Fruit fly (Drosophila melanogaster) whole organism, embryonic: ENCODE measurements around the gene eya.

Source experiments
- Adf1 ChIP-seq: fragments of 200-800 bp; sonication (Bioruptor generic); IDR thresholded peaks from 2 replicates; pipeline ENCODE4 v1.3.6; 2022; ENCODE audit warnings: missing biosample characterization, missing genetic modification characterization
- B-H1 ChIP-seq: fragments of 200-800 bp; sonication (Bioruptor generic); IDR thresholded peaks from 3 replicates; pipeline ENCODE4 v1.3.6; 2022; ENCODE audit warnings: missing biosample characterization, missing genetic modification characterization
- B-H2 ChIP-seq: fragments of 200-800 bp; sonication (Bioruptor generic); optimal IDR thresholded peaks from 2 replicates; lab custom pipeline; 2018; ENCODE audit warnings: missing biosample characterization, mild to moderate bottlenecking, missing genetic modification characterization
- C15 ChIP-seq: fragments of 200-800 bp; sonication (Bioruptor generic); IDR thresholded peaks from 3 replicates; pipeline ENCODE4 v1.3.6; 2022; ENCODE audit warnings: missing biosample characterization, missing genetic modification characterization
- CG10654 ChIP-seq: fragments of 200-800 bp; sonication (Bioruptor generic); optimal IDR thresholded peaks from 2 replicates; lab custom pipeline; 2016; ENCODE audit warnings: missing biosample characterization, missing genetic modification characterization
- CG11398 ChIP-seq: fragments of 200-800 bp; sonication (Bioruptor generic); optimal IDR thresholded peaks from 2 replicates; lab custom pipeline; 2016; ENCODE audit warnings: missing biosample characterization, missing genetic modification characterization
- CG12219 ChIP-seq: fragments of 200-800 bp; sonication (Bioruptor generic); optimal IDR thresholded peaks from 3 replicates; lab custom pipeline; 2018; ENCODE audit warnings: missing biosample characterization, mild to moderate bottlenecking, missing genetic modification characterization
- CG12299 ChIP-seq: fragments of 200-800 bp; sonication (Bioruptor generic); optimal IDR thresholded peaks from 2 replicates; lab custom pipeline; 2018; ENCODE audit warnings: missing biosample characterization, mild to moderate bottlenecking, missing genetic modification characterization
- CG12942 ChIP-seq: fragments of 200-800 bp; sonication (Bioruptor generic); optimal IDR thresholded peaks from 3 replicates; lab custom pipeline; 2016; ENCODE audit warnings: missing biosample characterization, missing genetic modification characterization
- CG15601 ChIP-seq: fragments of 200-800 bp; sonication (Bioruptor generic); optimal IDR thresholded peaks from 3 replicates; lab custom pipeline; 2019; ENCODE audit warnings: missing biosample characterization, mild to moderate bottlenecking, missing genetic modification characterization, moderate library complexity
- CG15696 ChIP-seq: fragments of 200-800 bp; sonication (Bioruptor generic); optimal IDR thresholded peaks from 2 replicates; lab custom pipeline; 2019; ENCODE audit warnings: missing biosample characterization, mild to moderate bottlenecking, missing genetic modification characterization, moderate library complexity
- CG1792 ChIP-seq: fragments of 200-800 bp; sonication (Bioruptor generic); optimal IDR thresholded peaks from 2 replicates; lab custom pipeline; 2016; ENCODE audit warnings: missing biosample characterization, missing genetic modification characterization
- CG18476 ChIP-seq: fragments of 200-800 bp; sonication (Bioruptor generic); optimal IDR thresholded peaks from 2 replicates; lab custom pipeline; 2016; ENCODE audit warnings: missing biosample characterization, mild to moderate bottlenecking, missing genetic modification characterization
- CG18599 ChIP-seq: fragments of 200-800 bp; sonication (Bioruptor generic); optimal IDR thresholded peaks from 3 replicates; lab custom pipeline; 2017; ENCODE audit warnings: missing biosample characterization, missing genetic modification characterization, mild to moderate bottlenecking, moderate library complexity, missing genetic modification reagents
- CG31365 ChIP-seq: fragments of 200-800 bp; sonication (Bioruptor generic); optimal IDR thresholded peaks from 2 replicates; lab custom pipeline; 2018; ENCODE audit warnings: missing biosample characterization, mild to moderate bottlenecking, missing genetic modification characterization
- CG3281 ChIP-seq: fragments of 200-800 bp; sonication (Bioruptor generic); optimal IDR thresholded peaks from 3 replicates; lab custom pipeline; 2017; ENCODE audit warnings: missing biosample characterization, mild to moderate bottlenecking, missing genetic modification characterization
- CG34224 ChIP-seq: fragments of 200-800 bp; sonication (Bioruptor generic); IDR thresholded peaks from 3 replicates; pipeline ENCODE4 v1.3.6; 2022; ENCODE audit warnings: missing biosample characterization, missing genetic modification characterization; ENCODE audit not compliant: partially characterized antibody
- CG4820 ChIP-seq: fragments of 200-800 bp; sonication (Bioruptor generic); optimal IDR thresholded peaks from 3 replicates; lab custom pipeline; 2016; ENCODE audit warnings: missing biosample characterization, missing genetic modification characterization
- CG4854 ChIP-seq: fragments of 200-800 bp; sonication (Bioruptor generic); optimal IDR thresholded peaks from 2 replicates; lab custom pipeline; 2016; ENCODE audit warnings: missing biosample characterization, missing genetic modification characterization, inconsistent platforms
- CG7928 ChIP-seq: fragments of 200-800 bp; sonication (Bioruptor generic); optimal IDR thresholded peaks from 2 replicates; lab custom pipeline; 2017; ENCODE audit warnings: missing biosample characterization, mild to moderate bottlenecking, missing genetic modification characterization
- CG8290 ChIP-seq, 3 experiments: fragments of 200-800 bp; sonication (Bioruptor generic); optimal IDR thresholded peaks; 2 replicates each; lab custom pipeline; 2016 to 2019; ENCODE audit warnings: missing biosample characterization in 3 of 3, missing genetic modification characterization in 3 of 3, mild to moderate bottlenecking in 2 of 3, moderate library complexity in 1 of 3
- CG9727 ChIP-seq: fragments of 200-800 bp; sonication (Bioruptor generic); optimal IDR thresholded peaks from 3 replicates; lab custom pipeline; 2017; ENCODE audit warnings: missing biosample characterization, mild to moderate bottlenecking, missing genetic modification characterization
- CkIIα-i1 ChIP-seq: fragments of 200-800 bp; sonication (Bioruptor generic); IDR thresholded peaks from 2 replicates; pipeline ENCODE4 v1.3.6; 2022; ENCODE audit warnings: missing biosample characterization, missing genetic modification characterization
- CrebB ChIP-seq: fragments of 200-800 bp; sonication (Bioruptor generic); optimal IDR thresholded peaks from 3 replicates; lab custom pipeline; 2018; ENCODE audit warnings: missing biosample characterization, mild to moderate bottlenecking, missing genetic modification characterization
- Dll ChIP-seq: fragments of 200-800 bp; sonication (Bioruptor generic); IDR thresholded peaks from 4 replicates; pipeline ENCODE4 v1.3.6; 2022; ENCODE audit warnings: missing biosample characterization, missing genetic modification characterization; ENCODE audit not compliant: partially characterized antibody
- Fer1 ChIP-seq: fragments of 200-800 bp; sonication (Bioruptor generic); optimal IDR thresholded peaks from 2 replicates; lab custom pipeline; 2017; ENCODE audit warnings: missing biosample characterization, mild to moderate bottlenecking, missing genetic modification characterization
- Gsc ChIP-seq: fragments of 200-800 bp; sonication (Bioruptor generic); IDR thresholded peaks from 2 replicates; pipeline ENCODE4 v1.3.6; 2022; ENCODE audit warnings: missing biosample characterization, missing genetic modification characterization
- HLH54F ChIP-seq: fragments of 200-800 bp; sonication (Bioruptor generic); optimal IDR thresholded peaks from 3 replicates; lab custom pipeline; 2016; ENCODE audit warnings: missing biosample characterization, missing genetic modification characterization
- Hand ChIP-seq: fragments of 200-800 bp; sonication (Bioruptor generic); optimal IDR thresholded peaks from 2 replicates; lab custom pipeline; 2017; ENCODE audit warnings: mild to moderate bottlenecking, missing biosample characterization, missing genetic modification reagents, missing genetic modification characterization
- Jarid2 ChIP-seq: fragments of 200-800 bp; sonication (Bioruptor generic); optimal IDR thresholded peaks from 3 replicates; lab custom pipeline; 2017; ENCODE audit warnings: mild to moderate bottlenecking, missing biosample characterization, missing genetic modification reagents, missing genetic modification characterization
- NC2β ChIP-seq: fragments of 200-800 bp; sonication (Bioruptor generic); optimal IDR thresholded peaks from 2 replicates; lab custom pipeline; 2016; ENCODE audit warnings: missing biosample characterization, missing genetic modification characterization
- NK7.1 ChIP-seq: fragments of 200-800 bp; sonication (Bioruptor generic); optimal IDR thresholded peaks from 3 replicates; lab custom pipeline; 2016; ENCODE audit warnings: missing biosample characterization, missing genetic modification characterization
- Tbp ChIP-seq: fragments of >200 bp; optimal IDR thresholded peaks from 2 replicates; lab custom pipeline; 2018; ENCODE audit warnings: missing biosample characterization, missing genetic modification characterization
- abd-A ChIP-seq: fragments of 200-800 bp; sonication (Bioruptor generic); optimal IDR thresholded peaks from 3 replicates; lab custom pipeline; 2019; ENCODE audit warnings: missing biosample characterization, mild to moderate bottlenecking, missing genetic modification characterization, moderate library complexity
- amos ChIP-seq: fragments of 200-800 bp; sonication (Bioruptor generic); IDR thresholded peaks from 2 replicates; pipeline ENCODE4 v1.3.6; 2022; ENCODE audit warnings: missing biosample characterization, missing genetic modification characterization; ENCODE audit not compliant: partially characterized antibody
- corto ChIP-seq: fragments of 200-800 bp; sonication (Bioruptor generic); optimal IDR thresholded peaks from 2 replicates; lab custom pipeline; 2016; ENCODE audit warnings: missing biosample characterization, mild to moderate bottlenecking, missing genetic modification characterization, moderate library complexity
- croc ChIP-seq: fragments of 200-800 bp; sonication (Bioruptor generic); conservative IDR thresholded peaks from 3 replicates; pipeline ENCODE4 v1.3.6; 2022; ENCODE audit warnings: missing biosample characterization, missing genetic modification characterization
- hkb ChIP-seq, 2 experiments: fragments of 200-800 bp in 1 of 2; fragments of >200 bp in 1 of 2; sonication (Bioruptor generic) in 1 of 2; IDR thresholded peaks in 1 of 2; optimal IDR thresholded peaks in 1 of 2; 2 replicates each; pipeline versions ENCODE4 v1.3.6 to Lab custom; 2017 to 2022; ENCODE audit warnings: missing biosample characterization in 1 of 2, missing genetic modification characterization in 1 of 2
- jumu ChIP-seq: fragments of 200-800 bp; sonication (Bioruptor generic); optimal IDR thresholded peaks from 3 replicates; lab custom pipeline; 2016; ENCODE audit warnings: missing biosample characterization, missing genetic modification characterization
- lmd ChIP-seq: fragments of 200-800 bp; sonication (Bioruptor generic); IDR thresholded peaks from 2 replicates; pipeline ENCODE4 v1.3.6; 2022; ENCODE audit warnings: missing biosample characterization, missing genetic modification characterization
- nom ChIP-seq: fragments of 200-800 bp; sonication (Bioruptor generic); optimal IDR thresholded peaks from 2 replicates; lab custom pipeline; 2017; ENCODE audit warnings: missing biosample characterization, missing genetic modification characterization, mild to moderate bottlenecking, moderate library complexity, missing genetic modification reagents
- pan ChIP-seq, 4 experiments: fragments of >200 bp in 3 of 4; fragments of 200-800 bp in 1 of 4; sonication (Bioruptor generic) in 1 of 4; optimal IDR thresholded peaks in 3 of 4; IDR thresholded peaks in 1 of 4; 2 replicates each; pipeline versions ENCODE4 v1.3.6 to Lab custom; 2017 to 2022; ENCODE audit warnings: missing biosample characterization in 2 of 4, missing genetic modification characterization in 2 of 4, mixed read lengths in 1 of 4
- repo ChIP-seq: fragments of 200-800 bp; sonication (Bioruptor generic); optimal IDR thresholded peaks from 2 replicates; lab custom pipeline; 2016; ENCODE audit warnings: missing biosample characterization, missing genetic modification characterization
- sisA ChIP-seq: fragments of 200-800 bp; sonication (Bioruptor generic); IDR thresholded peaks from 2 replicates; pipeline ENCODE4 v1.3.6; 2022; ENCODE audit warnings: missing biosample characterization, missing genetic modification characterization
- slp2 ChIP-seq: fragments of 200-800 bp; sonication (Bioruptor generic); optimal IDR thresholded peaks from 2 replicates; lab custom pipeline; 2016; ENCODE audit warnings: missing biosample characterization, missing genetic modification characterization
- so ChIP-seq: fragments of 200-800 bp; sonication (Bioruptor generic); IDR thresholded peaks from 3 replicates; pipeline ENCODE4 v1.3.6; 2022; ENCODE audit warnings: missing biosample characterization, missing genetic modification characterization
- unc-4 ChIP-seq: fragments of 200-800 bp; sonication (Bioruptor generic); IDR thresholded peaks from 2 replicates; pipeline ENCODE4 v1.3.6; 2022; ENCODE audit warnings: missing biosample characterization, missing genetic modification characterization; ENCODE audit not compliant: partially characterized antibody
- vfl ChIP-seq: fragments of 200-800 bp; sonication (Bioruptor generic); optimal IDR thresholded peaks from 2 replicates; lab custom pipeline; 2016; ENCODE audit warnings: missing biosample characterization, missing genetic modification characterization
- yki ChIP-seq: fragments of >200 bp; optimal IDR thresholded peaks from 3 replicates; lab custom pipeline; 2018
- zfh1 ChIP-seq: fragments of 200-800 bp; sonication (Bioruptor generic); IDR thresholded peaks from 3 replicates; pipeline ENCODE4 v1.3.6; 2022; ENCODE audit warnings: missing biosample characterization, missing genetic modification characterization

eya gene

DNA sequence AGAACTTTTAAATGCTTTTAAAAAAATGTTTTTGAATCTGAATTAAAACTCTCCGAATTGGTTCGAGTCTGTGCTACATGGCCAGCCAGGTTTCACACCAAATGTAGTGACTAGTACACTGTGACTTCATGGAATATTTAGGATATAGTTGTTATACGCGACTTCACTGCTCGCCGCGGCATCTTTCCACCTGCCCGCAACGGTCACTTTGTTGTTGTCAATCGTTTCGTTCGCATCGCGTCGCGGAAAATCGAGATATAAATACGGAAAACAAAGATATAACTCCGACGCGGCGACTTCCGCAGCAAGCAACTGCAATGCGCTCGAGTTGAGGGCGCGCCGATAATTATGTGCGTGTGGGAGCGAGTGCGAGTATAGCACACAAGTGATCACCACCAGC is 48.3 kb downstream of the eya start, which contains the start of gene CG31637 (continued):
- TF ChIP-seq zfh1 (GFP tag; lab: Robert Waterston, UW) (no peak), CrebB (tag; lab: Kevin White, UChicago) (peak; percentile 21), CG15696 (no peak), CG12299 (peak; percentile 27), repo (no peak), Tbp (GFP tag; lab: Kevin White, UChicago) (no peak), Dll (no peak), croc (GFP tag; lab: Robert Waterston, UW) (no peak), CG1792 (GFP tag; lab: Kevin White, UChicago) (no peak), slp2 (GFP tag; lab: Kevin White, UChicago) (no peak), sisA (no peak), CG4854 (GFP tag; lab: Kevin White, UChicago) (no peak), Fer1 (GFP tag; lab: Kevin White, UChicago) (peak; percentile 53), B-H2 (peak; percentile 39), Hand (GFP tag; lab: Kevin White, UChicago) (no peak), CG11398 (GFP tag; lab: Kevin White, UChicago) (no peak), pan (optimal IDR thresholded peaks at IDR 0.05; lab: Kevin White, UChicago) (no peak), pan (GFP tag; optimal IDR thresholded peaks at IDR 0.05 in 1 of 2, IDR thresholded peaks at IDR 0.05 in 1 of 2) (no peak), CkIIα-i1 (GFP tag; lab: Robert Waterston, UW) (no peak), CG9727 (GFP tag; lab: Kevin White, UChicago) (no peak), lmd (no peak), hkb (optimal IDR thresholded peaks at IDR 0.05; lab: Kevin White, UChicago) (no peak), hkb (GFP tag; IDR thresholded peaks at IDR 0.05; lab: Robert Waterston, UW) (0 out of 2 replicates have a peak, but pooled peaks have one; percentile 13), Jarid2 (GFP tag; lab: Kevin White, UChicago) (peak; percentile 92), so (GFP tag; lab: Robert Waterston, UW) (0 out of 3 replicates have a peak, but pooled peaks have one; percentile 15), nom (GFP tag; lab: Kevin White, UChicago) (peak; percentile 54), Adf1 (GFP tag; lab: Robert Waterston, UW) (peak; percentile 43; the same call in 1 of the 2 replicates), CG18599 (GFP tag; lab: Kevin White, UChicago) (peak; percentile 15), jumu (GFP tag; lab: Kevin White, UChicago) (no peak), CG4820 (GFP tag; lab: Kevin White, UChicago) (no peak), HLH54F (GFP tag; lab: Kevin White, UChicago) (no peak), CG34224 (GFP tag; lab: Robert Waterston, UW) (peak; percentile 47), CG7928 (peak; percentile 20), NK7.1 (no peak), C15 (GFP tag; lab: Robert Waterston, UW) (no peak), amos (GFP tag; lab: Robert Waterston, UW) (peak; percentile 50; the same call in 1 of the 2 replicates), CG31365 (tag; lab: Kevin White, UChicago) (no peak), corto (no peak), Gsc (GFP tag; lab: Robert Waterston, UW) (no peak), CG8290 (GFP tag; optimal IDR thresholded peaks at IDR 0.05; lab: Kevin White, UChicago) (no peak), CG8290 (tag; optimal IDR thresholded peaks at IDR 0.05; lab: Kevin White, UChicago) (peak in 1 of 2 experiments; percentile 87), CG12942 (GFP tag; lab: Kevin White, UChicago) (no peak), NC2β (GFP tag; lab: Kevin White, UChicago) (peak; percentile 37), B-H1 (no peak), unc-4 (GFP tag; lab: Robert Waterston, UW) (no peak), CG18476 (GFP tag; lab: Kevin White, UChicago) (no peak), yki (no peak), CG10654 (GFP tag; lab: Kevin White, UChicago) (no peak), CG15601 (tag; lab: Kevin White, UChicago) (peak; percentile 36), vfl (no peak), CG3281 (no peak), abd-A (no peak), CG12219 (GFP tag; lab: Kevin White, UChicago) (no peak)
